Fruit fly (Drosophila melanogaster): ENCODE data around the gene vers.

DNA sequence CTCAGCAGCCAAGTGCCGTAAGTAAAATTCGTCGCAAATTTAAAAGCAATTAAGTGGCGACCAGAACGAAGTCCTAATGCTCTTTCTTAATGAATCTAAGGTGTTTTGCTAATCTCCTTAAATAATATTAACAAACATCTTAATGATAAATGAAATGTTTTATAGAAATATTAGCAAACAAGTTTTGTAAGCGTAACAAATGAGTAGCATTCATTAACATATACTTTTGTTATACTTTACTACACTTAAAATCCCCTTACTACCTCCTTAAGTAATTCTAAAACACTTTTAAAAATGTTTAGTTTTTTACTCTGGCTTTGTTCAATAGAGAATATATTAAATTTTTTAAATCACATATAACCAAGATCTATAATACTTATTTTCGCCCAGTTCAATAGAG is 19.9 kb upstream of the vers start:
- TF ChIP-seq cnc (optimal IDR thresholded peaks at IDR 0.05) (no peak), CG12768 (GFP tag; optimal IDR thresholded peaks at IDR 0.05) (no peak), CG11617 (GFP tag; optimal IDR thresholded peaks at IDR 0.05) (no peak), pad (GFP tag; optimal IDR thresholded peaks at IDR 0.05) (no peak), Hr96 (GFP tag; optimal IDR thresholded peaks at IDR 0.05) (no peak), CG14711 (tag; optimal IDR thresholded peaks at IDR 0.05) (no peak), ovo (GFP tag; optimal IDR thresholded peaks at IDR 0.05) (no peak), CG1620 (GFP tag; optimal IDR thresholded peaks at IDR 0.05) (no peak), bab1 (GFP tag; optimal IDR thresholded peaks at IDR 0.05) (no peak), CG7101 (tag; optimal IDR thresholded peaks at IDR 0.05) (no peak), tj (GFP tag; optimal IDR thresholded peaks at IDR 0.05) (no peak)

Data from whole organism, adult.